Fruit fly (Drosophila melanogaster) whole organism, embryonic: ENCODE measurements around the gene CG6356.

ENCODE experiments used
- Asciz ChIP-seq: fragments of 200-800 bp; sonication (Bioruptor generic); optimal IDR thresholded peaks from 2 replicates; lab custom pipeline; 2017; ENCODE audit warnings: missing biosample characterization, mild to moderate bottlenecking, missing genetic modification characterization, missing genetic modification reagents
- Atf3 ChIP-seq: fragments of 200-800 bp; sonication (Bioruptor generic); optimal IDR thresholded peaks from 3 replicates; lab custom pipeline; 2016; ENCODE audit warnings: missing biosample characterization, missing genetic modification characterization
- Bgb ChIP-seq: fragments of 200-800 bp; sonication (Bioruptor generic); IDR thresholded peaks from 2 replicates; pipeline ENCODE4 v1.3.6; 2022; ENCODE audit warnings: missing biosample characterization, missing genetic modification characterization; ENCODE audit not compliant: partially characterized antibody
- CG12391 ChIP-seq: fragments of 200-800 bp; sonication (Bioruptor generic); optimal IDR thresholded peaks from 3 replicates; lab custom pipeline; 2018; ENCODE audit warnings: missing biosample characterization, mild to moderate bottlenecking, missing genetic modification characterization, moderate library complexity
- CG12942 ChIP-seq: fragments of 200-800 bp; sonication (Bioruptor generic); optimal IDR thresholded peaks from 3 replicates; lab custom pipeline; 2016; ENCODE audit warnings: missing biosample characterization, missing genetic modification characterization
- CG14710 ChIP-seq: fragments of 200-800 bp; sonication (Bioruptor generic); optimal IDR thresholded peaks from 3 replicates; lab custom pipeline; 2019; ENCODE audit warnings: missing biosample characterization, mild to moderate bottlenecking, missing genetic modification characterization, moderate library complexity
- CG15514 ChIP-seq: fragments of 200-800 bp; sonication (Bioruptor generic); optimal IDR thresholded peaks from 3 replicates; lab custom pipeline; 2017; ENCODE audit warnings: missing biosample characterization, missing genetic modification characterization, mild to moderate bottlenecking, moderate library complexity, missing genetic modification reagents
- CG16813 ChIP-seq: fragments of 200-800 bp; sonication (Bioruptor generic); IDR thresholded peaks from 3 replicates; pipeline ENCODE4 v1.3.6; 2022; ENCODE audit warnings: missing biosample characterization, missing genetic modification characterization; ENCODE audit not compliant: partially characterized antibody
- CG17186 ChIP-seq: fragments of 200-800 bp; sonication (Bioruptor generic); optimal IDR thresholded peaks from 3 replicates; lab custom pipeline; 2017; ENCODE audit warnings: missing biosample characterization, missing genetic modification reagents, missing genetic modification characterization
- CG1832 ChIP-seq: fragments of 200-800 bp; sonication (Bioruptor generic); optimal IDR thresholded peaks from 2 replicates; lab custom pipeline; 2017; ENCODE audit warnings: missing biosample characterization, mild to moderate bottlenecking, missing genetic modification characterization, inconsistent platforms
- CG2116 ChIP-seq: fragments of 200-800 bp; sonication (Bioruptor generic); optimal IDR thresholded peaks from 3 replicates; lab custom pipeline; 2018; ENCODE audit warnings: missing biosample characterization, mild to moderate bottlenecking, missing genetic modification characterization
- CG2129 ChIP-seq: fragments of 200-800 bp; sonication (Bioruptor generic); IDR thresholded peaks from 2 replicates; pipeline ENCODE4 v1.3.6; 2022; ENCODE audit warnings: missing biosample characterization, missing genetic modification characterization; ENCODE audit not compliant: partially characterized antibody
- CG3407 ChIP-seq: fragments of 200-800 bp; sonication (Bioruptor generic); optimal IDR thresholded peaks from 2 replicates; lab custom pipeline; 2018; ENCODE audit warnings: missing biosample characterization, mild to moderate bottlenecking, missing genetic modification characterization
- CG42726 ChIP-seq: fragments of 200-800 bp; sonication (Bioruptor generic); IDR thresholded peaks from 2 replicates; pipeline ENCODE4 v1.3.6; 2022; ENCODE audit warnings: missing biosample characterization, missing genetic modification characterization; ENCODE audit not compliant: partially characterized antibody
- CG4282 ChIP-seq: fragments of 200-800 bp; sonication (Bioruptor generic); optimal IDR thresholded peaks from 2 replicates; lab custom pipeline; 2016; ENCODE audit warnings: missing biosample characterization, missing genetic modification characterization
- CG8478 ChIP-seq: fragments of >200 bp; optimal IDR thresholded peaks from 2 replicates; lab custom pipeline; 2018
- CkIIα-i1 ChIP-seq: fragments of 200-800 bp; sonication (Bioruptor generic); IDR thresholded peaks from 2 replicates; pipeline ENCODE4 v1.3.6; 2022; ENCODE audit warnings: missing biosample characterization, missing genetic modification characterization
- CoRest ChIP-seq: fragments of 200-800 bp; sonication (Bioruptor generic); optimal IDR thresholded peaks from 3 replicates; lab custom pipeline; 2018; ENCODE audit warnings: missing biosample characterization, mild to moderate bottlenecking, missing genetic modification characterization, moderate library complexity
- D19B ChIP-seq: fragments of 200-800 bp; sonication (Bioruptor generic); optimal IDR thresholded peaks from 2 replicates; lab custom pipeline; 2017; ENCODE audit warnings: missing biosample characterization, mild to moderate bottlenecking, missing genetic modification characterization
- Doc3 ChIP-seq: fragments of 200-800 bp; sonication (Bioruptor generic); IDR thresholded peaks from 3 replicates; pipeline ENCODE4 v1.3.6; 2022; ENCODE audit warnings: missing biosample characterization, missing genetic modification characterization; ENCODE audit not compliant: partially characterized antibody
- Dp ChIP-seq: fragments of 200-800 bp; sonication (Bioruptor generic); optimal IDR thresholded peaks from 2 replicates; lab custom pipeline; 2018; ENCODE audit warnings: missing biosample characterization, mild to moderate bottlenecking, missing genetic modification characterization, moderate library complexity
- Eip74EF ChIP-seq, 2 experiments: fragments of 200-800 bp in 1 of 2; fragments of >200 bp in 1 of 2; sonication (Bioruptor generic) in 1 of 2; optimal IDR thresholded peaks; 2 replicates each; lab custom pipeline; 2017 to 2019; ENCODE audit warnings: missing biosample characterization in 2 of 2, missing genetic modification characterization in 2 of 2, mild to moderate bottlenecking in 1 of 2, moderate library complexity in 1 of 2
- HLH4C ChIP-seq: fragments of 200-800 bp; sonication (Bioruptor generic); IDR thresholded peaks from 3 replicates; pipeline ENCODE4 v1.3.6; 2022; ENCODE audit warnings: missing biosample characterization, missing genetic modification characterization; ENCODE audit not compliant: partially characterized antibody
- HmgZ ChIP-seq: fragments of 200-800 bp; sonication (Bioruptor generic); optimal IDR thresholded peaks from 2 replicates; lab custom pipeline; 2018; ENCODE audit warnings: missing biosample characterization, mild to moderate bottlenecking, missing genetic modification characterization
- Med ChIP-seq: fragments of 200-800 bp; sonication (Bioruptor generic); peaks from one replicate; lab custom pipeline; 2016; ENCODE audit warnings: missing biosample characterization, missing genetic modification characterization, mild to moderate bottlenecking, inconsistent platforms, moderate library complexity
- NFAT ChIP-seq: fragments of 200-800 bp; sonication (Bioruptor generic); IDR thresholded peaks from 2 replicates; pipeline ENCODE4 v1.3.6; 2022; ENCODE audit warnings: missing biosample characterization, missing genetic modification characterization
- Rfx ChIP-seq: fragments of 200-800 bp; sonication (Bioruptor generic); IDR thresholded peaks from 2 replicates; pipeline ENCODE4 v1.3.6; 2022; ENCODE audit warnings: missing biosample characterization, missing genetic modification characterization
- Sox102F ChIP-seq: fragments of 200-800 bp; sonication (Bioruptor generic); optimal IDR thresholded peaks from 2 replicates; lab custom pipeline; 2018; ENCODE audit warnings: missing biosample characterization, mild to moderate bottlenecking, missing genetic modification characterization, moderate library complexity
- br ChIP-seq: fragments of >200 bp; optimal IDR thresholded peaks from 2 replicates; lab custom pipeline; 2017
- chinmo ChIP-seq: fragments of 200-800 bp; sonication (Bioruptor generic); IDR thresholded peaks from 4 replicates; pipeline ENCODE4 v1.3.6; 2022; ENCODE audit warnings: missing biosample characterization, missing genetic modification characterization; ENCODE audit not compliant: partially characterized antibody
- dm ChIP-seq: fragments of 200-800 bp; sonication (Bioruptor generic); optimal IDR thresholded peaks from 3 replicates; lab custom pipeline; 2016; ENCODE audit warnings: missing biosample characterization, missing genetic modification characterization
- hb ChIP-seq: fragments of 200-800 bp; sonication (Bioruptor generic); IDR thresholded peaks from 3 replicates; pipeline ENCODE4 v1.3.6; 2022; ENCODE audit warnings: missing biosample characterization, missing genetic modification characterization; ENCODE audit not compliant: partially characterized antibody
- hkb ChIP-seq, 2 experiments: fragments of 200-800 bp in 1 of 2; fragments of >200 bp in 1 of 2; sonication (Bioruptor generic) in 1 of 2; IDR thresholded peaks in 1 of 2; optimal IDR thresholded peaks in 1 of 2; 2 replicates each; pipeline versions ENCODE4 v1.3.6 to Lab custom; 2017 to 2022; ENCODE audit warnings: missing biosample characterization in 1 of 2, missing genetic modification characterization in 1 of 2
- inv ChIP-seq: fragments of 200-800 bp; sonication (Bioruptor generic); IDR thresholded peaks from 2 replicates; pipeline ENCODE4 v1.3.6; 2022; ENCODE audit warnings: missing biosample characterization, missing genetic modification characterization; ENCODE audit not compliant: partially characterized antibody
- lilli ChIP-seq: fragments of 200-800 bp; sonication (Bioruptor generic); optimal IDR thresholded peaks from 3 replicates; lab custom pipeline; 2016; ENCODE audit warnings: missing biosample characterization, missing genetic modification characterization
- org-1 ChIP-seq: fragments of 200-800 bp; sonication (Bioruptor generic); optimal IDR thresholded peaks from 2 replicates; lab custom pipeline; 2017; ENCODE audit warnings: missing biosample characterization, missing genetic modification characterization
- pho ChIP-seq: fragments of 200-800 bp; sonication (Bioruptor generic); optimal IDR thresholded peaks from 2 replicates; lab custom pipeline; 2016; ENCODE audit warnings: missing biosample characterization, missing genetic modification characterization
- sc ChIP-seq, 3 experiments: fragments of >200 bp in 2 of 3; fragments of 200-800 bp in 1 of 3; sonication (Bioruptor generic) in 1 of 3; optimal IDR thresholded peaks; 2 replicates in 2 of 3; 3 replicates in 1 of 3; lab custom pipeline; 2017; ENCODE audit warnings: mild to moderate bottlenecking in 1 of 3, missing biosample characterization in 1 of 3, missing genetic modification characterization in 1 of 3, missing genetic modification reagents in 1 of 3
- toy ChIP-seq: fragments of 200-800 bp; sonication (Bioruptor generic); IDR thresholded peaks from 2 replicates; pipeline ENCODE4 v1.3.6; 2022; ENCODE audit warnings: missing biosample characterization, missing genetic modification characterization

CG6356 gene

dm6 chr3R:24320342-24320711, 36.6 kb downstream of the CG6356 start (continued):
- TF ChIP-seq hkb (optimal IDR thresholded peaks at IDR 0.05; lab: Kevin White, UChicago) (no peak), hkb (GFP tag; IDR thresholded peaks at IDR 0.05; lab: Robert Waterston, UW) (peak; percentile 27; the same call in 1 of the 2 replicates), Med (GFP tag; lab: Kevin White, UChicago) (peak; percentile 76), D19B (GFP tag; lab: Kevin White, UChicago) (no peak), CG15514 (GFP tag; lab: Kevin White, UChicago) (peak; percentile 49), CG3407 (GFP tag; lab: Kevin White, UChicago) (no peak), toy (GFP tag; lab: Robert Waterston, UW) (no peak), CG16813 (GFP tag; lab: Robert Waterston, UW) (peak; percentile 57), CG2129 (GFP tag; lab: Robert Waterston, UW) (peak; percentile 43; the same call in 1 of the 2 replicates), CG12942 (GFP tag; lab: Kevin White, UChicago) (no peak), Doc3 (GFP tag; lab: Robert Waterston, UW) (peak; percentile 38; the same call in 1 of the 3 replicates), Sox102F (no peak), NFAT (GFP tag; lab: Robert Waterston, UW) (no peak), CkIIα-i1 (GFP tag; lab: Robert Waterston, UW) (no peak), chinmo (GFP tag; lab: Robert Waterston, UW) (peak; percentile 81; the same call in 3 of the 4 replicates), HmgZ (tag; lab: Kevin White, UChicago) (peak; percentile 25), Bgb (GFP tag; lab: Robert Waterston, UW) (peak; percentile 80), Dp (peak; percentile 76), pho (GFP tag; lab: Kevin White, UChicago) (no peak), CoRest (tag; lab: Kevin White, UChicago) (no peak), lilli (GFP tag; lab: Kevin White, UChicago) (no peak), br (lab: Kevin White, UChicago) (no peak), Atf3 (no peak), CG1832 (GFP tag; lab: Kevin White, UChicago) (peak; percentile 66), sc (optimal IDR thresholded peaks at IDR 0.05; lab: Kevin White, UChicago) (no peak), sc (GFP tag; optimal IDR thresholded peaks at IDR 0.05; lab: Kevin White, UChicago) (no peak), Asciz (GFP tag; lab: Kevin White, UChicago) (no peak), CG2116 (GFP tag; lab: Kevin White, UChicago) (peak; percentile 67), CG14710 (peak; percentile 38), hb (GFP tag; lab: Robert Waterston, UW) (peak; percentile 59; the same call in 1 of the 3 replicates), CG42726 (GFP tag; lab: Robert Waterston, UW) (peak; percentile 39; the same call in 1 of the 2 replicates), HLH4C (GFP tag; lab: Robert Waterston, UW) (peak; percentile 66), CG8478 (lab: Kevin White, UChicago) (peak; percentile 88), CG12391 (peak; percentile 79), dm (peak; percentile 28), inv (GFP tag; lab: Robert Waterston, UW) (peak; percentile 52; the same call in 1 of the 2 replicates), Rfx (GFP tag; lab: Robert Waterston, UW) (peak; percentile 52; the same call in 1 of the 2 replicates), CG4282 (no peak), Eip74EF (GFP tag; optimal IDR thresholded peaks at IDR 0.05; lab: Kevin White, UChicago) (no peak), CG17186 (peak; percentile 41), org-1 (GFP tag; lab: Kevin White, UChicago) (no peak)
